Worm (Caenorhabditis elegans) whole organism, L1 larva: ENCODE data around the gene R05D8.11.

Experiments
- ama-1 ChIP-seq: fragments of 150-350 bp; optimal IDR thresholded peaks from 2 replicates; lab custom pipeline; 2014
- ces-1 ChIP-seq: fragments of 150-350 bp; optimal IDR thresholded peaks from 2 replicates; lab custom pipeline; 2014; ENCODE audit warnings: missing biosample characterization, missing genetic modification reagents, missing genetic modification characterization
- elt-2 ChIP-seq: sonication (generic microtip); optimal IDR thresholded peaks from 2 replicates; lab custom pipeline; 2016; ENCODE audit warnings: missing genetic modification characterization, mild to moderate bottlenecking, inconsistent platforms, missing compliant biosample characterization, missing genetic modification reagents
- ets-5 ChIP-seq: fragments of 200-800 bp; sonication (Bioruptor generic); IDR thresholded peaks from 2 replicates; pipeline ENCODE4 v1.3.6; 2022; ENCODE audit warnings: missing genetic modification characterization, missing compliant biosample characterization
- nhr-12 ChIP-seq: sonication (generic microtip); optimal IDR thresholded peaks from 2 replicates; lab custom pipeline; 2017; ENCODE audit warnings: missing biosample characterization, missing genetic modification characterization
- nhr-20 ChIP-seq: sonication (generic microtip); optimal IDR thresholded peaks from 2 replicates; lab custom pipeline; 2016; ENCODE audit warnings: mild to moderate bottlenecking, missing genetic modification characterization, missing compliant biosample characterization
- nhr-71 ChIP-seq: sonication (generic microtip); optimal IDR thresholded peaks from 2 replicates; lab custom pipeline; 2016; ENCODE audit warnings: mild to moderate bottlenecking, missing genetic modification characterization, moderate library complexity, missing compliant biosample characterization
- nhr-90 ChIP-seq: sonication (generic microtip); optimal IDR thresholded peaks from 2 replicates; lab custom pipeline; 2016; ENCODE audit warnings: mild to moderate bottlenecking, missing genetic modification characterization, missing compliant biosample characterization; ENCODE audit not compliant: poor library complexity

Gene R05D8.11

ce11 chrV:2730784-2731480 lies 49.8 kb downstream of the R05D8.11 start, which contains the start of gene dod-3:
Gene dod-3 (minus strand): TSS chrV:2731098.
- no peak for TF ChIP-seq nhr-12 (tag; lab: Kevin White, UChicago)
- peak; percentile 98 for TF ChIP-seq elt-2 (tag; lab: Kevin White, UChicago)
- no peak for TF ChIP-seq ets-5 (GFP tag; lab: Robert Waterston, UW)
- TF ChIP-seq nhr-71 (tag; lab: Kevin White, UChicago): no peak
- no peak for TF ChIP-seq ces-1
- TF ChIP-seq ama-1 (lab: Kevin White, UChicago): peak; percentile 8
- no peak for TF ChIP-seq nhr-20 (tag; lab: Kevin White, UChicago)
- peak; percentile 43 for TF ChIP-seq nhr-90 (tag; lab: Kevin White, UChicago)
